Fruit fly (Drosophila melanogaster) whole organism, embryonic: ENCODE measurements around the gene CG13699.

Source experiments
- Antp ChIP-seq: fragments of 200-800 bp; sonication (Bioruptor generic); optimal IDR thresholded peaks from 3 replicates; lab custom pipeline; 2016; ENCODE audit warnings: missing biosample characterization, missing genetic modification characterization
- Atf-2 ChIP-seq: fragments of 200-800 bp; sonication (Bioruptor generic); optimal IDR thresholded peaks from 2 replicates; lab custom pipeline; 2016; ENCODE audit warnings: missing biosample characterization, missing genetic modification characterization
- BtbVII ChIP-seq: fragments of 200-800 bp; sonication (Bioruptor generic); optimal IDR thresholded peaks from 3 replicates; lab custom pipeline; 2017; ENCODE audit warnings: missing biosample characterization, mild to moderate bottlenecking, missing genetic modification characterization
- CG1024 ChIP-seq: fragments of 200-800 bp; sonication (Bioruptor generic); IDR thresholded peaks from 2 replicates; pipeline ENCODE4 v1.3.6; 2022; ENCODE audit warnings: missing biosample characterization, missing genetic modification characterization
- CG10959 ChIP-seq: fragments of 200-800 bp; sonication (Bioruptor generic); IDR thresholded peaks from 2 replicates; pipeline ENCODE4 v1.3.6; 2022; ENCODE audit warnings: missing biosample characterization, missing genetic modification characterization
- CG11695 ChIP-seq: fragments of 200-800 bp; sonication (Bioruptor generic); IDR thresholded peaks from 3 replicates; pipeline ENCODE4 v1.3.6; 2022; ENCODE audit warnings: missing biosample characterization, missing genetic modification characterization
- CG12104 ChIP-seq: fragments of 200-800 bp; sonication (Bioruptor generic); optimal IDR thresholded peaks from 3 replicates; lab custom pipeline; 2016; ENCODE audit warnings: missing biosample characterization, missing genetic modification characterization
- CG14667 ChIP-seq: fragments of 200-800 bp; sonication (Bioruptor generic); IDR thresholded peaks from 2 replicates; pipeline ENCODE4 v1.3.6; 2022; ENCODE audit warnings: missing biosample characterization, missing genetic modification characterization
- CG14710 ChIP-seq: fragments of 200-800 bp; sonication (Bioruptor generic); optimal IDR thresholded peaks from 3 replicates; lab custom pipeline; 2019; ENCODE audit warnings: missing biosample characterization, mild to moderate bottlenecking, missing genetic modification characterization, moderate library complexity
- CG15601 ChIP-seq: fragments of 200-800 bp; sonication (Bioruptor generic); optimal IDR thresholded peaks from 3 replicates; lab custom pipeline; 2019; ENCODE audit warnings: missing biosample characterization, mild to moderate bottlenecking, missing genetic modification characterization, moderate library complexity
- CG17802 ChIP-seq: fragments of 200-800 bp; sonication (Bioruptor generic); optimal IDR thresholded peaks from 2 replicates; lab custom pipeline; 2018; ENCODE audit warnings: missing biosample characterization, mild to moderate bottlenecking, missing genetic modification characterization, moderate library complexity
- CG1792 ChIP-seq: fragments of 200-800 bp; sonication (Bioruptor generic); optimal IDR thresholded peaks from 2 replicates; lab custom pipeline; 2016; ENCODE audit warnings: missing biosample characterization, missing genetic modification characterization
- CG18476 ChIP-seq: fragments of 200-800 bp; sonication (Bioruptor generic); optimal IDR thresholded peaks from 2 replicates; lab custom pipeline; 2016; ENCODE audit warnings: missing biosample characterization, mild to moderate bottlenecking, missing genetic modification characterization
- CG2199 ChIP-seq: fragments of 200-800 bp; sonication (Bioruptor generic); IDR thresholded peaks from 3 replicates; pipeline ENCODE4 v1.3.6; 2022; ENCODE audit warnings: missing biosample characterization, missing genetic modification characterization
- CG2202 ChIP-seq: fragments of 200-800 bp; sonication (Bioruptor generic); optimal IDR thresholded peaks from 2 replicates; lab custom pipeline; 2018; ENCODE audit warnings: missing biosample characterization, mild to moderate bottlenecking, missing genetic modification characterization
- CG3065 ChIP-seq: fragments of 200-800 bp; sonication (Bioruptor generic); optimal IDR thresholded peaks from 2 replicates; lab custom pipeline; 2016; ENCODE audit warnings: missing biosample characterization, missing genetic modification characterization
- CG33557 ChIP-seq: fragments of 200-800 bp; sonication (Bioruptor generic); optimal IDR thresholded peaks from 2 replicates; lab custom pipeline; 2019; ENCODE audit warnings: missing biosample characterization, mild to moderate bottlenecking, missing genetic modification characterization, moderate library complexity
- CG42726 ChIP-seq: fragments of 200-800 bp; sonication (Bioruptor generic); IDR thresholded peaks from 2 replicates; pipeline ENCODE4 v1.3.6; 2022; ENCODE audit warnings: missing biosample characterization, missing genetic modification characterization; ENCODE audit not compliant: partially characterized antibody
- CG4820 ChIP-seq: fragments of 200-800 bp; sonication (Bioruptor generic); optimal IDR thresholded peaks from 3 replicates; lab custom pipeline; 2016; ENCODE audit warnings: missing biosample characterization, missing genetic modification characterization
- CG4854 ChIP-seq: fragments of 200-800 bp; sonication (Bioruptor generic); optimal IDR thresholded peaks from 2 replicates; lab custom pipeline; 2016; ENCODE audit warnings: missing biosample characterization, missing genetic modification characterization, inconsistent platforms
- CG5180 ChIP-seq: fragments of 200-800 bp; sonication (Bioruptor generic); optimal IDR thresholded peaks from 3 replicates; lab custom pipeline; 2017; ENCODE audit warnings: missing biosample characterization, missing genetic modification characterization, mild to moderate bottlenecking, moderate library complexity, missing genetic modification reagents
- CG6813 ChIP-seq: fragments of 200-800 bp; sonication (Bioruptor generic); optimal IDR thresholded peaks from 2 replicates; lab custom pipeline; 2017; ENCODE audit warnings: missing biosample characterization, missing genetic modification characterization, mild to moderate bottlenecking, moderate library complexity, missing genetic modification reagents
- CG9817 ChIP-seq: fragments of 200-800 bp; sonication (Bioruptor generic); optimal IDR thresholded peaks from 2 replicates; lab custom pipeline; 2018; ENCODE audit warnings: missing biosample characterization, mild to moderate bottlenecking, missing genetic modification characterization, moderate library complexity
- CG9876 ChIP-seq: fragments of 200-800 bp; sonication (Bioruptor generic); optimal IDR thresholded peaks from 2 replicates; lab custom pipeline; 2016; ENCODE audit warnings: missing biosample characterization, missing genetic modification characterization
- Dek ChIP-seq: fragments of 200-800 bp; sonication (Bioruptor generic); optimal IDR thresholded peaks from 3 replicates; lab custom pipeline; 2019; ENCODE audit warnings: missing biosample characterization, mild to moderate bottlenecking, missing genetic modification characterization, moderate library complexity
- Fer3 ChIP-seq: fragments of 200-800 bp; sonication (Bioruptor generic); optimal IDR thresholded peaks from 2 replicates; lab custom pipeline; 2018; ENCODE audit warnings: missing biosample characterization, mild to moderate bottlenecking, missing genetic modification characterization, moderate library complexity
- HLHmδ ChIP-seq: fragments of 200-800 bp; sonication (Bioruptor generic); optimal IDR thresholded peaks from 2 replicates; lab custom pipeline; 2018; ENCODE audit warnings: missing biosample characterization, mild to moderate bottlenecking, missing genetic modification characterization, moderate library complexity
- Hmr ChIP-seq: fragments of 200-800 bp; sonication (Bioruptor generic); optimal IDR thresholded peaks from 3 replicates; lab custom pipeline; 2017; ENCODE audit warnings: mild to moderate bottlenecking, missing biosample characterization, missing genetic modification reagents, missing genetic modification characterization
- Kr ChIP-seq: fragments of 200-800 bp; sonication (Bioruptor generic); optimal IDR thresholded peaks from 2 replicates; lab custom pipeline; 2017; ENCODE audit warnings: missing biosample characterization, mild to moderate bottlenecking, missing genetic modification characterization
- Rfx ChIP-seq: fragments of 200-800 bp; sonication (Bioruptor generic); IDR thresholded peaks from 2 replicates; pipeline ENCODE4 v1.3.6; 2022; ENCODE audit warnings: missing biosample characterization, missing genetic modification characterization
- Scr ChIP-seq: fragments of 200-800 bp; sonication (Bioruptor generic); IDR thresholded peaks from 2 replicates; pipeline ENCODE4 v1.3.6; 2022; ENCODE audit warnings: missing biosample characterization, missing genetic modification characterization; ENCODE audit not compliant: partially characterized antibody
- bigmax ChIP-seq: fragments of 200-800 bp; sonication (Bioruptor generic); optimal IDR thresholded peaks from 2 replicates; lab custom pipeline; 2018; ENCODE audit warnings: missing biosample characterization, mild to moderate bottlenecking, missing genetic modification characterization
- bowl ChIP-seq: fragments of 200-800 bp; sonication (Bioruptor generic); IDR thresholded peaks from 2 replicates; pipeline ENCODE4 v1.3.6; 2022; ENCODE audit warnings: missing biosample characterization, missing genetic modification characterization
- btn ChIP-seq: fragments of 200-800 bp; sonication (Bioruptor generic); optimal IDR thresholded peaks from 2 replicates; lab custom pipeline; 2016; ENCODE audit warnings: missing biosample characterization, missing genetic modification characterization
- crc ChIP-seq: fragments of 200-800 bp; sonication (Bioruptor generic); optimal IDR thresholded peaks from 2 replicates; lab custom pipeline; 2016; ENCODE audit warnings: missing biosample characterization, missing genetic modification characterization
- fru ChIP-seq: fragments of >200 bp; optimal IDR thresholded peaks from 2 replicates; lab custom pipeline; 2017
- h ChIP-seq: fragments of >200 bp; optimal IDR thresholded peaks from 2 replicates; lab custom pipeline; 2017
- hbn ChIP-seq: fragments of 200-800 bp; sonication (Bioruptor generic); IDR thresholded peaks from 2 replicates; pipeline ENCODE4 v1.3.6; 2022; ENCODE audit warnings: missing biosample characterization, missing genetic modification characterization; ENCODE audit not compliant: partially characterized antibody
- inv ChIP-seq: fragments of 200-800 bp; sonication (Bioruptor generic); IDR thresholded peaks from 2 replicates; pipeline ENCODE4 v1.3.6; 2022; ENCODE audit warnings: missing biosample characterization, missing genetic modification characterization; ENCODE audit not compliant: partially characterized antibody
- klu ChIP-seq: fragments of 200-800 bp; sonication (Bioruptor generic); IDR thresholded peaks from 2 replicates; pipeline ENCODE4 v1.3.6; 2022; ENCODE audit warnings: missing biosample characterization, missing genetic modification characterization
- kni ChIP-seq: fragments of 200-800 bp; sonication (Bioruptor generic); optimal IDR thresholded peaks from 3 replicates; lab custom pipeline; 2017; ENCODE audit warnings: mild to moderate bottlenecking, missing biosample characterization, missing genetic modification reagents, missing genetic modification characterization
- lola ChIP-seq, 3 experiments: fragments of >200 bp in 2 of 3; fragments of 200-800 bp in 1 of 3; sonication (Bioruptor generic) in 1 of 3; optimal IDR thresholded peaks; 2 replicates each; lab custom pipeline; 2017 to 2019; ENCODE audit warnings: missing biosample characterization in 3 of 3, missing genetic modification characterization in 3 of 3, mild to moderate bottlenecking in 1 of 3, moderate library complexity in 1 of 3
- odd ChIP-seq: fragments of 200-800 bp; sonication (Bioruptor generic); optimal IDR thresholded peaks from 2 replicates; lab custom pipeline; 2017; ENCODE audit warnings: missing biosample characterization, mild to moderate bottlenecking, missing genetic modification characterization
- pnt ChIP-seq: fragments of 200-800 bp; sonication (Bioruptor generic); optimal IDR thresholded peaks from 3 replicates; lab custom pipeline; 2016; ENCODE audit warnings: missing biosample characterization, missing genetic modification characterization
- scrt ChIP-seq: fragments of 200-800 bp; sonication (Bioruptor generic); optimal IDR thresholded peaks from 2 replicates; lab custom pipeline; 2018; ENCODE audit warnings: missing biosample characterization, mild to moderate bottlenecking, missing genetic modification characterization, moderate library complexity
- sens ChIP-seq: fragments of 200-800 bp; sonication (Bioruptor generic); peaks from one replicate; lab custom pipeline; 2016; ENCODE audit warnings: missing biosample characterization, missing genetic modification characterization
- stwl ChIP-seq: fragments of 200-800 bp; sonication (Bioruptor generic); optimal IDR thresholded peaks from 3 replicates; lab custom pipeline; 2018; ENCODE audit warnings: missing biosample characterization, mild to moderate bottlenecking, missing genetic modification characterization, moderate library complexity
- twi ChIP-seq: fragments of 200-800 bp; optimal IDR thresholded peaks from 2 replicates; lab custom pipeline; 2019; ENCODE audit warnings: missing biosample characterization, mild to moderate bottlenecking, missing genetic modification characterization, moderate library complexity
- wdn ChIP-seq: fragments of 200-800 bp; sonication (Bioruptor generic); IDR thresholded peaks from 2 replicates; pipeline ENCODE4 v1.3.6; 2022; ENCODE audit warnings: missing biosample characterization, missing genetic modification characterization

The CG13699 gene

DNA sequence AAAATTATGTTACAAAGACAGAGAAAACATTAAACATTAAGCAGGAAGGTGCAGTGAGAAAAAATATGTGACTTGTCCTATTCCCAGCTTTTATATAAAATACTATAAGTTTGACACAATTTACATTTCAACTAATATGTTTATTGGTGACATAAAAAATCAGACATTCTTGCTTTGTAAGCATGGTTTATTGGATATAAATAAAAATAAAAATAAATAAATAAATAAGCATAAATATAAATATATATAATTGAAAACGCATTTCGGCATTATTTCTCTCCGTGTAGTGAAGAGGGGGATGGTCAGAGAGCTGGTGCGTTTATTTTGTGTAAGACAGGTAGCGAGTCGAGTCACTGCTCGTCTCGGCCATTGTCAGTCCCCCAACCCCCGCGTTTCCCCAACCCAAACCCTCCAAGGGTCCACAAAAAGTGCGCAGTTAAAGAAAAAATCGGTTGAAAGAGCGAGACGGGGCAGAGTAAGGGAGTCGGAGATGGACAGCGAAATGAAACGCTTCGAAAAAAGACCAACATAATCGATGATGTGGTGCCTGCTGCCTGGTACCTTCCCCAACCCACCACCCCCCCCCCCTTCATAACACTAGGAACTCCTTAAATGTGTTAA lies 30.6 kb upstream of the CG13699 start (continued):
- peak; percentile 29 for TF ChIP-seq CG17802 (tag; lab: Kevin White, UChicago)
- TF ChIP-seq Fer3 (tag; lab: Kevin White, UChicago): peak; percentile 74
- TF ChIP-seq CG2202 (tag; lab: Kevin White, UChicago): peak; percentile 81
- peak; percentile 94 for TF ChIP-seq CG14710
- peak; percentile 58 for TF ChIP-seq scrt (GFP tag; lab: Kevin White, UChicago)
- TF ChIP-seq stwl: peak; percentile 60
- TF ChIP-seq CG1792 (GFP tag; lab: Kevin White, UChicago): no peak
- TF ChIP-seq CG12104 (GFP tag; lab: Kevin White, UChicago): peak; percentile 56
- no peak for TF ChIP-seq btn (GFP tag; lab: Kevin White, UChicago)
- peak; percentile 79 for TF ChIP-seq CG6813 (GFP tag; lab: Kevin White, UChicago)
- TF ChIP-seq CG3065 (GFP tag; lab: Kevin White, UChicago): peak; percentile 50
- peak; percentile 72 for TF ChIP-seq BtbVII (GFP tag; lab: Kevin White, UChicago)
- no peak for TF ChIP-seq bowl
- no peak for TF ChIP-seq h (lab: Kevin White, UChicago)
- no peak for TF ChIP-seq CG4854 (GFP tag; lab: Kevin White, UChicago)
- TF ChIP-seq Scr (GFP tag; lab: Robert Waterston, UW): no peak
- no peak for TF ChIP-seq CG9876
- no peak for TF ChIP-seq CG42726 (GFP tag; lab: Robert Waterston, UW)
- TF ChIP-seq fru (lab: Kevin White, UChicago): no peak
- peak; percentile 92 for TF ChIP-seq CG33557 (GFP tag; lab: Kevin White, UChicago)
- no peak for TF ChIP-seq hbn (GFP tag; lab: Robert Waterston, UW)
- peak; percentile 62; the same call in 2 of the 3 replicates for TF ChIP-seq CG11695 (GFP tag; lab: Robert Waterston, UW)
- TF ChIP-seq Hmr: peak; percentile 64
- TF ChIP-seq CG1024: 0 out of 2 replicates have a peak, but pooled peaks have one; percentile 30
- no peak for TF ChIP-seq bigmax (GFP tag; lab: Kevin White, UChicago)
- peak; percentile 70 for TF ChIP-seq odd (GFP tag; lab: Kevin White, UChicago)
- TF ChIP-seq twi (tag; lab: Kevin White, UChicago): peak; percentile 77
- peak; percentile 82 for TF ChIP-seq sens (GFP tag; lab: Kevin White, UChicago)
- TF ChIP-seq CG15601: peak; percentile 86
- TF ChIP-seq inv (GFP tag; lab: Robert Waterston, UW): no peak
- peak; percentile 5 for TF ChIP-seq Atf-2 (GFP tag; lab: Kevin White, UChicago)
- TF ChIP-seq CG4820: peak; percentile 73
- TF ChIP-seq lola (GFP tag; optimal IDR thresholded peaks at IDR 0.05; lab: Kevin White, UChicago): peak in 1 of 3 experiments; percentile 95
- no peak for TF ChIP-seq CG2199 (GFP tag; lab: Robert Waterston, UW)
- peak; percentile 53 for TF ChIP-seq Dek
- TF ChIP-seq Kr (GFP tag; lab: Kevin White, UChicago): no peak
- TF ChIP-seq CG10959 (GFP tag; lab: Robert Waterston, UW): peak; percentile 66; the same call in 1 of the 2 replicates
- TF ChIP-seq klu (GFP tag; lab: Robert Waterston, UW): peak; percentile 61; the same call in 1 of the 2 replicates
- peak; percentile 50 for TF ChIP-seq kni (GFP tag; lab: Kevin White, UChicago)
- TF ChIP-seq HLHmδ (GFP tag; lab: Kevin White, UChicago): no peak
- TF ChIP-seq wdn (GFP tag; lab: Robert Waterston, UW): 0 out of 2 replicates have a peak, but pooled peaks have one; percentile 33
- TF ChIP-seq CG5180 (GFP tag; lab: Kevin White, UChicago): peak; percentile 48
- no peak for TF ChIP-seq crc (GFP tag; lab: Kevin White, UChicago)
- peak; percentile 25; the same call in 1 of the 2 replicates for TF ChIP-seq Rfx (GFP tag; lab: Robert Waterston, UW)
- peak; percentile 40; the same call in 1 of the 2 replicates for TF ChIP-seq CG14667 (GFP tag; lab: Robert Waterston, UW)
- peak; percentile 3 for TF ChIP-seq pnt (GFP tag; lab: Kevin White, UChicago)
- peak; percentile 60 for TF ChIP-seq CG9817
- peak; percentile 47 for TF ChIP-seq CG18476
- no peak for TF ChIP-seq Antp
